Fruit fly (Drosophila melanogaster): Measurements from ENCODE around the gene cpo.

The cpo gene

DNA sequence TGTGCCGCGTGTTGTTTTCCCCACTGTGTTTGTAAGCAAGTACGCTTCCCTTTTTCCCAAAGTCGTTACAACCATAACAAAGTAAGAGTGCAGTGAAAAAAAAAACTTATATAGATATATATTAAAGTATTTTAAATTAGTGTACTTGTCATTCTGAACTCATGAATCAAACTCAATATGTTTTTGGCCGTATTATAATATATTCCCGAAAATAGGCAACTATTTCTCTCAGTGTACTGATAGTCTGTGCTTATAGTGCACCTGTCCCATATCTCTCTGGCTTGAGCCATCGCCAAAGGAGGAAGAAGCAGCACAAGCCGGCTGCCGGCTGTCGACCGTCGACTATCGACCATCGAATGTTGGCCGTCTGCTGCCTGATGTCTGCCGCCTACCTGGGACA is 21.5 kb downstream of the cpo start (continued):
- TF ChIP-seq psq (GFP tag; optimal IDR thresholded peaks at IDR 0.05), result peak; percentile 40
- no peak for TF ChIP-seq chinmo (GFP tag; IDR thresholded peaks at IDR 0.05; ENCODE audit: partially characterized antibody)
- peak; percentile 20 for TF ChIP-seq CG8089 (GFP tag; optimal IDR thresholded peaks at IDR 0.05)
- TF ChIP-seq oc (tag; optimal IDR thresholded peaks at IDR 0.05), result peak; percentile 4
- peak; percentile 56 for TF ChIP-seq Kr (GFP tag; optimal IDR thresholded peaks at IDR 0.05)
- TF ChIP-seq Fer1 (GFP tag; optimal IDR thresholded peaks at IDR 0.05), result peak; percentile 22
- no peak for TF ChIP-seq fd64A (GFP tag; optimal IDR thresholded peaks at IDR 0.05)
- TF ChIP-seq wek (GFP tag; optimal IDR thresholded peaks at IDR 0.05), result no peak
- TF ChIP-seq Rfx (GFP tag; IDR thresholded peaks at IDR 0.05), result peak; percentile 39; the same call in 1 of the 2 replicates
- TF ChIP-seq CG2129 (GFP tag; IDR thresholded peaks at IDR 0.05; ENCODE audit: partially characterized antibody), result no peak
- TF ChIP-seq row (GFP tag; IDR thresholded peaks at IDR 0.05), result peak; percentile 78
- TF ChIP-seq Neu2 (GFP tag; optimal IDR thresholded peaks at IDR 0.05; ENCODE audit: borderline replicate concordance), result peak; percentile 33
- no peak for TF ChIP-seq sna (GFP tag; IDR thresholded peaks at IDR 0.05; ENCODE audit: partially characterized antibody)
- TF ChIP-seq HLH54F (GFP tag; optimal IDR thresholded peaks at IDR 0.05), result peak; percentile 15
- TF ChIP-seq esg (GFP tag; conservative IDR thresholded peaks at IDR 0.05), result peak; percentile 45; the same call in 1 of the 2 replicates
- TF ChIP-seq CG9932 (GFP tag; IDR thresholded peaks at IDR 0.05), result no peak
- TF ChIP-seq tna (GFP tag; IDR thresholded peaks at IDR 0.05; ENCODE audit: partially characterized antibody), result no peak
- peak; percentile 54 for TF ChIP-seq NC2β (GFP tag; optimal IDR thresholded peaks at IDR 0.05)
- TF ChIP-seq so (GFP tag; IDR thresholded peaks at IDR 0.05), result no peak
- TF ChIP-seq Sox100B (GFP tag; optimal IDR thresholded peaks at IDR 0.05), result peak; percentile 46
- peak; percentile 84 for TF ChIP-seq CG17829 (tag; optimal IDR thresholded peaks at IDR 0.05)
- TF ChIP-seq hth (optimal IDR thresholded peaks at IDR 0.05), result no peak
- no peak for TF ChIP-seq ato (GFP tag; IDR thresholded peaks at IDR 0.05; ENCODE audit: partially characterized antibody)
- peak; percentile 29; the same call in 1 of the 2 replicates for TF ChIP-seq ttk (GFP tag; IDR thresholded peaks at IDR 0.05)
- peak; percentile 53; the same call in 1 of the 3 replicates for TF ChIP-seq CG7357 (GFP tag; IDR thresholded peaks at IDR 0.05)
- no peak for TF ChIP-seq ro (GFP tag; IDR thresholded peaks at IDR 0.05)
- no peak for TF ChIP-seq disco-r (GFP tag; optimal IDR thresholded peaks at IDR 0.05)
- peak; percentile 43 for TF ChIP-seq PHDP (tag; optimal IDR thresholded peaks at IDR 0.05)
- peak; percentile 35 for TF ChIP-seq lab (GFP tag; optimal IDR thresholded peaks at IDR 0.05)
- peak; percentile 11 for TF ChIP-seq kah (GFP tag; optimal IDR thresholded peaks at IDR 0.05)
- TF ChIP-seq phol (tag; optimal IDR thresholded peaks at IDR 0.05), result peak; percentile 82
- TF ChIP-seq az2 (GFP tag; optimal IDR thresholded peaks at IDR 0.05), result peak; percentile 75
- TF ChIP-seq CG3726 (GFP tag; IDR thresholded peaks at IDR 0.05), result no peak
- 0 out of 2 replicates have a peak, but pooled peaks have one; percentile 17 for TF ChIP-seq peb (GFP tag; IDR thresholded peaks at IDR 0.05)
- no peak for TF ChIP-seq unc-4 (GFP tag; IDR thresholded peaks at IDR 0.05; ENCODE audit: partially characterized antibody)
- peak in 1 of 2 experiments; percentile 53 for TF ChIP-seq dpn (GFP tag; optimal IDR thresholded peaks at IDR 0.05)
- TF ChIP-seq CG17802 (tag; optimal IDR thresholded peaks at IDR 0.05), result peak; percentile 15
- peak; percentile 13; the same call in 1 of the 2 replicates for TF ChIP-seq MBD-R2 (GFP tag; IDR thresholded peaks at IDR 0.05)
- peak; percentile 46 for TF ChIP-seq Sox102F (GFP tag; optimal IDR thresholded peaks at IDR 0.05)
- peak; percentile 30 for TF ChIP-seq CG7786 (GFP tag; optimal IDR thresholded peaks at IDR 0.05)
- peak; percentile 66 for TF ChIP-seq Blimp-1 (GFP tag; optimal IDR thresholded peaks at IDR 0.05)
- TF ChIP-seq CG18011 (GFP tag; optimal IDR thresholded peaks at IDR 0.05), result no peak
- no peak for TF ChIP-seq CG2120 (GFP tag; optimal IDR thresholded peaks at IDR 0.05)
- TF ChIP-seq Lim3 (GFP tag; IDR thresholded peaks at IDR 0.05), result no peak
- peak; percentile 65 for TF ChIP-seq sisA (GFP tag; IDR thresholded peaks at IDR 0.05)
- TF ChIP-seq ewg (GFP tag; optimal IDR thresholded peaks at IDR 0.05), result peak; percentile 35
- TF ChIP-seq Stat92E (GFP tag; optimal IDR thresholded peaks at IDR 0.05), result peak in 1 of 3 experiments; percentile 38
- TF ChIP-seq BtbVII (GFP tag; optimal IDR thresholded peaks at IDR 0.05), result no peak
- no peak for TF ChIP-seq Hmx (GFP tag; optimal IDR thresholded peaks at IDR 0.05)
- TF ChIP-seq bcd (GFP tag; optimal IDR thresholded peaks at IDR 0.05), result peak; percentile 58

All from whole organism, embryonic.